Worm (Caenorhabditis elegans) whole organism, L2 larva: ENCODE measurements around the gene W02B12.16.
A peak's percentile ranks its signal among the peaks of the same experiment; 100 is the strongest.

Source experiments
- C34F6.9 ChIP-seq: fragments of 150-350 bp; optimal IDR thresholded peaks from 2 replicates; lab custom pipeline; 2014; ENCODE audit warnings: missing biosample characterization, missing genetic modification characterization
- F13H6.1 ChIP-seq: sonication (generic microtip); optimal IDR thresholded peaks from 2 replicates; lab custom pipeline; 2016; ENCODE audit warnings: missing genetic modification characterization, missing compliant biosample characterization
- R02D3.7 ChIP-seq: fragments of 150-350 bp; optimal IDR thresholded peaks from 2 replicates; lab custom pipeline; 2014; ENCODE audit warnings: missing biosample characterization, missing genetic modification characterization
- Y55F3AM.14 ChIP-seq: fragments of 200-800 bp; sonication (Bioruptor generic); optimal IDR thresholded peaks from 2 replicates; lab custom pipeline; 2018; ENCODE audit warnings: mild to moderate bottlenecking, missing genetic modification characterization, missing compliant biosample characterization
- ZK546.5 ChIP-seq: sonication (generic microtip); optimal IDR thresholded peaks from 2 replicates; lab custom pipeline; 2017; ENCODE audit warnings: missing biosample characterization, missing genetic modification characterization
- alr-1 ChIP-seq: fragments of 150-350 bp; optimal IDR thresholded peaks from 2 replicates; lab custom pipeline; 2014; ENCODE audit warnings: missing biosample characterization, missing genetic modification characterization
- aly-2 ChIP-seq: fragments of 150-350 bp; optimal IDR thresholded peaks from 2 replicates; lab custom pipeline; 2014; ENCODE audit warnings: missing biosample characterization, missing genetic modification characterization
- ama-1 ChIP-seq: fragments of 150-350 bp; optimal IDR thresholded peaks from 2 replicates; lab custom pipeline; 2018; ENCODE audit warnings: inconsistent platforms
- blmp-1 ChIP-seq: sonication (generic microtip); optimal IDR thresholded peaks from 2 replicates; lab custom pipeline; 2017; ENCODE audit warnings: missing genetic modification characterization, mild to moderate bottlenecking, missing compliant biosample characterization, antibody characterized with exemption, moderate library complexity; ENCODE audit not compliant: insufficient read depth
- ceh-16 ChIP-seq: fragments of 150-350 bp; optimal IDR thresholded peaks from 2 replicates; lab custom pipeline; 2014; ENCODE audit warnings: missing biosample characterization, missing genetic modification characterization
- ceh-82 ChIP-seq: fragments of 150-350 bp; optimal IDR thresholded peaks from 2 replicates; lab custom pipeline; 2014; ENCODE audit warnings: missing biosample characterization, missing genetic modification characterization
- crh-2 ChIP-seq: sonication (generic microtip); optimal IDR thresholded peaks from 2 replicates; lab custom pipeline; 2017; ENCODE audit warnings: missing biosample characterization, missing genetic modification characterization
- dmd-4 ChIP-seq: sonication (generic microtip); optimal IDR thresholded peaks from 2 replicates; lab custom pipeline; 2017; ENCODE audit warnings: missing biosample characterization, missing genetic modification characterization
- egl-27 ChIP-seq: sonication (generic microtip); optimal IDR thresholded peaks from 3 replicates; lab custom pipeline; 2017; ENCODE audit warnings: missing biosample characterization, missing genetic modification reagents, missing genetic modification characterization
- elt-1 ChIP-seq: fragments of 150-350 bp; optimal IDR thresholded peaks from 2 replicates; lab custom pipeline; 2014; ENCODE audit warnings: missing biosample characterization, missing genetic modification characterization
- elt-3 ChIP-seq: sonication (generic microtip); optimal IDR thresholded peaks from 2 replicates; lab custom pipeline; 2017; ENCODE audit warnings: missing biosample characterization, missing genetic modification characterization
- fos-1 ChIP-seq: fragments of 150-350 bp; optimal IDR thresholded peaks from 2 replicates; lab custom pipeline; 2014; ENCODE audit warnings: missing biosample characterization, missing genetic modification characterization
- gmeb-1 ChIP-seq: fragments of 150-350 bp; optimal IDR thresholded peaks from 2 replicates; lab custom pipeline; 2014; ENCODE audit warnings: missing biosample characterization, missing genetic modification characterization
- lin-11 ChIP-seq: fragments of 150-350 bp; sonication (generic microtip); optimal IDR thresholded peaks from 2 replicates; lab custom pipeline; 2014; ENCODE audit warnings: missing biosample characterization, missing genetic modification characterization, inconsistent platforms, mixed read lengths
- lin-13 ChIP-seq: fragments of 150-350 bp; optimal IDR thresholded peaks from 2 replicates; lab custom pipeline; 2014; ENCODE audit warnings: missing biosample characterization, missing genetic modification reagents, missing genetic modification characterization
- lin-39 ChIP-seq: fragments of 150-350 bp; optimal IDR thresholded peaks from 2 replicates; lab custom pipeline; 2014; ENCODE audit warnings: missing biosample characterization, missing genetic modification reagents, missing genetic modification characterization
- lsy-2 ChIP-seq, 2 experiments: fragments of 150-350 bp in 1 of 2; sonication (generic microtip) in 1 of 2; optimal IDR thresholded peaks; 2 replicates each; lab custom pipeline; 2014 to 2017; ENCODE audit warnings: missing biosample characterization in 2 of 2, missing genetic modification characterization in 2 of 2
- mab-5 ChIP-seq: fragments of 150-350 bp; optimal IDR thresholded peaks from 2 replicates; lab custom pipeline; 2014; ENCODE audit warnings: missing biosample characterization, missing genetic modification characterization
- mbf-1 ChIP-seq: sonication (generic microtip); optimal IDR thresholded peaks from 2 replicates; lab custom pipeline; 2017; ENCODE audit warnings: missing biosample characterization, missing genetic modification characterization
- mdl-1 ChIP-seq, 2 experiments: fragments of 150-350 bp in 1 of 2; sonication (generic microtip) in 1 of 2; optimal IDR thresholded peaks; 2 replicates each; lab custom pipeline; 2017; ENCODE audit warnings: missing biosample characterization in 2 of 2, missing genetic modification characterization in 2 of 2
- nhr-10 ChIP-seq: sonication (generic microtip); optimal IDR thresholded peaks from 2 replicates; lab custom pipeline; 2017; ENCODE audit warnings: missing biosample characterization, missing genetic modification characterization
- nhr-11 ChIP-seq: fragments of 150-350 bp; optimal IDR thresholded peaks from 2 replicates; lab custom pipeline; 2014; ENCODE audit warnings: missing biosample characterization, missing genetic modification characterization
- nhr-12 ChIP-seq: fragments of 150-350 bp; optimal IDR thresholded peaks from 2 replicates; lab custom pipeline; 2014; ENCODE audit warnings: missing biosample characterization, missing genetic modification characterization
- nhr-129 ChIP-seq: fragments of 150-350 bp; optimal IDR thresholded peaks from 2 replicates; lab custom pipeline; 2014; ENCODE audit warnings: missing biosample characterization, missing genetic modification characterization
- nhr-21 ChIP-seq: fragments of 150-350 bp; optimal IDR thresholded peaks from 2 replicates; lab custom pipeline; 2014; ENCODE audit warnings: missing biosample characterization, missing genetic modification characterization
- nhr-23 ChIP-seq: fragments of 150-350 bp; optimal IDR thresholded peaks from 2 replicates; lab custom pipeline; 2014; ENCODE audit warnings: missing biosample characterization, missing genetic modification reagents, missing genetic modification characterization
- nhr-237 ChIP-seq: fragments of 150-350 bp; optimal IDR thresholded peaks from 2 replicates; lab custom pipeline; 2014; ENCODE audit warnings: missing biosample characterization, missing genetic modification characterization
- nhr-25 ChIP-seq: fragments of 150-350 bp; sonication (generic microtip); optimal IDR thresholded peaks from 3 replicates; lab custom pipeline; 2014; ENCODE audit warnings: missing biosample characterization, missing genetic modification characterization
- nhr-6 ChIP-seq: fragments of 150-350 bp; optimal IDR thresholded peaks from 2 replicates; lab custom pipeline; 2014; ENCODE audit warnings: missing biosample characterization, missing genetic modification characterization
- nhr-77 ChIP-seq: fragments of 150-350 bp; optimal IDR thresholded peaks from 2 replicates; lab custom pipeline; 2014; ENCODE audit warnings: missing biosample characterization, missing genetic modification characterization
- peb-1 ChIP-seq: fragments of 150-350 bp; optimal IDR thresholded peaks from 2 replicates; lab custom pipeline; 2014; ENCODE audit warnings: missing biosample characterization, missing genetic modification characterization
- skn-1 ChIP-seq: sonication (generic microtip); optimal IDR thresholded peaks from 2 replicates; lab custom pipeline; 2017; ENCODE audit warnings: missing biosample characterization, missing genetic modification characterization
- sma-3 ChIP-seq: sonication (generic microtip); optimal IDR thresholded peaks from 2 replicates; lab custom pipeline; 2016; ENCODE audit warnings: missing genetic modification reagents, missing genetic modification characterization, missing compliant biosample characterization
- unc-39 ChIP-seq: fragments of 150-350 bp; optimal IDR thresholded peaks from 2 replicates; lab custom pipeline; 2014; ENCODE audit warnings: missing biosample characterization, missing genetic modification characterization
- unc-55 ChIP-seq: fragments of 150-350 bp; sonication (generic microtip); optimal IDR thresholded peaks from 3 replicates; lab custom pipeline; 2014; ENCODE audit warnings: missing biosample characterization, missing genetic modification reagents, missing genetic modification characterization
- zag-1 ChIP-seq: fragments of 150-350 bp; optimal IDR thresholded peaks from 2 replicates; lab custom pipeline; 2014; ENCODE audit warnings: missing biosample characterization, missing genetic modification characterization
- ztf-1 ChIP-seq: fragments of 200-800 bp; sonication (Bioruptor generic); conservative IDR thresholded peaks from 2 replicates; pipeline ENCODE4 v1.3.6; 2022; ENCODE audit warnings: missing genetic modification characterization, missing compliant biosample characterization
- ztf-11 ChIP-seq: sonication (generic microtip); optimal IDR thresholded peaks from 2 replicates; lab custom pipeline; 2017; ENCODE audit warnings: missing biosample characterization, missing genetic modification characterization
- ztf-4 ChIP-seq: fragments of 150-350 bp; optimal IDR thresholded peaks from 2 replicates; lab custom pipeline; 2014; ENCODE audit warnings: missing biosample characterization, missing genetic modification characterization

The W02B12.16 gene

ce11 chrII:11484600-11484999, 8.3 kb upstream of the W02B12.16 start (continued):
- TF ChIP-seq nhr-129 (tag; lab: Kevin White, UChicago) (peak; percentile 88), mab-5 (tag; lab: Kevin White, UChicago) (peak; percentile 54), ceh-82 (tag; lab: Kevin White, UChicago) (peak; percentile 59), ama-1 (no peak), nhr-23 (tag; lab: Kevin White, UChicago) (no peak), dmd-4 (tag; lab: Kevin White, UChicago) (no peak), lsy-2 (tag; optimal IDR thresholded peaks at IDR 0.05; lab: Kevin White, UChicago) (peak; percentile 48 to 88), R02D3.7 (tag; lab: Kevin White, UChicago) (no peak), unc-55 (GFP tag; lab: Kevin White, UChicago) (peak; percentile 74), mdl-1 (tag; optimal IDR thresholded peaks at IDR 0.05; lab: Kevin White, UChicago) (peak; percentile 25 to 64), elt-1 (tag; lab: Kevin White, UChicago) (no peak), peb-1 (no peak), C34F6.9 (tag; lab: Kevin White, UChicago) (peak; percentile 78), nhr-10 (no peak), lin-11 (tag; lab: Kevin White, UChicago) (peak; percentile 92), lin-39 (tag; lab: Kevin White, UChicago) (no peak), fos-1 (tag; lab: Kevin White, UChicago) (peak; percentile 70), nhr-12 (no peak), F13H6.1 (peak; percentile 48)

- TF ChIP-seq gmeb-1 (tag; lab: Kevin White, UChicago) (no peak), ztf-4 (tag; lab: Kevin White, UChicago) (no peak), unc-55 (GFP tag; lab: Kevin White, UChicago) (no peak), nhr-23 (tag; lab: Kevin White, UChicago) (no peak), egl-27 (tag; lab: Kevin White, UChicago) (no peak), dmd-4 (tag; lab: Kevin White, UChicago) (no peak), nhr-129 (tag; lab: Kevin White, UChicago) (no peak), nhr-237 (tag; lab: Kevin White, UChicago) (no peak), elt-1 (tag; lab: Kevin White, UChicago) (no peak), aly-2 (no peak), Y55F3AM.14 (GFP tag; lab: Kevin White, UChicago) (no peak), blmp-1 (tag; lab: Kevin White, UChicago) (no peak), mab-5 (tag; lab: Kevin White, UChicago) (no peak), lin-39 (tag; lab: Kevin White, UChicago) (no peak), peb-1 (no peak), unc-39 (tag; lab: Kevin White, UChicago) (no peak), nhr-6 (no peak), R02D3.7 (tag; lab: Kevin White, UChicago) (no peak), nhr-77 (tag; lab: Kevin White, UChicago) (no peak), ztf-1 (no peak)
Observed at ce11 chrII:11479076-11479475, 2.8 kb upstream of the W02B12.16 start, which contains the start of gene W02B12.12. TSS of gene W02B12.12 (minus strand) at chrII:11479176.

ce11 chrII:11473525-11474181, 2.7 kb downstream of the W02B12.16 start, which contains the start of the genes metl-1 and W02B12.11:
TSS of gene metl-1 (minus strand) at chrII:11473575.
TSS of gene W02B12.11 (plus strand) at chrII:11473861.
- TF ChIP-seq alr-1 (tag; lab: Kevin White, UChicago) (no peak), aly-2 (no peak), unc-55 (GFP tag; lab: Kevin White, UChicago) (peak; percentile 87), nhr-23 (tag; lab: Kevin White, UChicago) (no peak), lin-11 (tag; lab: Kevin White, UChicago) (peak; percentile 79), nhr-77 (tag; lab: Kevin White, UChicago) (no peak), mbf-1 (tag; lab: Kevin White, UChicago) (no peak), ZK546.5 (tag; lab: Kevin White, UChicago) (no peak), nhr-25 (peak; percentile 87), skn-1 (tag; lab: Kevin White, UChicago) (no peak), nhr-6 (peak; percentile 38), elt-3 (tag; lab: Kevin White, UChicago) (no peak), nhr-10 (no peak), mdl-1 (tag; optimal IDR thresholded peaks at IDR 0.05; lab: Kevin White, UChicago) (no peak), R02D3.7 (tag; lab: Kevin White, UChicago) (peak; percentile 53), ztf-1 (no peak), C34F6.9 (tag; lab: Kevin White, UChicago) (peak; percentile 90), F13H6.1 (peak; percentile 89), lin-39 (tag; lab: Kevin White, UChicago) (no peak), zag-1 (tag; lab: Kevin White, UChicago) (no peak), ceh-16 (tag; lab: Kevin White, UChicago) (peak; percentile 21), crh-2 (peak; percentile 83), ceh-82 (tag; lab: Kevin White, UChicago) (no peak), sma-3 (GFP tag; lab: Kevin White, UChicago) (peak; percentile 77), nhr-129 (tag; lab: Kevin White, UChicago) (peak; percentile 62), lin-13 (GFP tag; lab: Kevin White, UChicago) (peak; percentile 85), ztf-11 (tag; lab: Kevin White, UChicago) (no peak), nhr-12 (no peak), fos-1 (tag; lab: Kevin White, UChicago) (peak; percentile 50), lsy-2 (tag; optimal IDR thresholded peaks at IDR 0.05; lab: Kevin White, UChicago) (peak; percentile 84 to 92), gmeb-1 (tag; lab: Kevin White, UChicago) (peak; percentile 87), nhr-11 (no peak), dmd-4 (tag; lab: Kevin White, UChicago) (no peak), nhr-21 (tag; lab: Kevin White, UChicago) (peak; percentile 82)
